Worm (Caenorhabditis elegans) whole organism, L1 larva: ENCODE data around the gene R04F11.2.
A peak's percentile ranks its signal among the peaks of the same experiment; 100 is the strongest.

ENCODE experiments used
- F16B12.6 ChIP-seq: fragments of 150-350 bp; optimal IDR thresholded peaks from 2 replicates; lab custom pipeline; 2014; ENCODE audit warnings: missing biosample characterization, missing genetic modification characterization
- Y116A8C.19 ChIP-seq: sonication (generic microtip); optimal IDR thresholded peaks from 2 replicates; lab custom pipeline; 2016; ENCODE audit warnings: missing compliant biosample characterization, missing genetic modification characterization, borderline replicate concordance
- aha-1 ChIP-seq: fragments of 150-350 bp; optimal IDR thresholded peaks from 2 replicates; lab custom pipeline; 2014; ENCODE audit warnings: missing biosample characterization, missing genetic modification characterization
- alr-1 ChIP-seq: fragments of 200-800 bp; sonication (Bioruptor generic); optimal IDR thresholded peaks from 2 replicates; lab custom pipeline; 2018; ENCODE audit warnings: borderline replicate concordance, mild to moderate bottlenecking, missing genetic modification characterization, missing compliant biosample characterization
- ama-1 ChIP-seq: fragments of 150-350 bp; optimal IDR thresholded peaks from 2 replicates; lab custom pipeline; 2014
- blmp-1 ChIP-seq: fragments of 150-350 bp; optimal IDR thresholded peaks from 2 replicates; lab custom pipeline; 2014; ENCODE audit warnings: missing biosample characterization, missing genetic modification characterization
- ceh-8 ChIP-seq: fragments of 200-800 bp; sonication (Bioruptor generic); optimal IDR thresholded peaks from 2 replicates; lab custom pipeline; 2018; ENCODE audit warnings: mild to moderate bottlenecking, missing genetic modification characterization, moderate library complexity, missing compliant biosample characterization
- ceh-88 ChIP-seq: fragments of 200-800 bp; sonication (Bioruptor generic); IDR thresholded peaks from 2 replicates; pipeline ENCODE4 v1.3.6; 2022; ENCODE audit warnings: missing genetic modification characterization, missing compliant biosample characterization
- ces-1 ChIP-seq: fragments of 150-350 bp; optimal IDR thresholded peaks from 2 replicates; lab custom pipeline; 2014; ENCODE audit warnings: missing biosample characterization, missing genetic modification reagents, missing genetic modification characterization
- dpl-1 ChIP-seq, 3 experiments: fragments of 150-350 bp in 2 of 3; sonication (generic microtip) in 1 of 3; optimal IDR thresholded peaks; 2 replicates each; lab custom pipeline; 2014 to 2017; ENCODE audit warnings: missing biosample characterization in 3 of 3, missing genetic modification characterization in 3 of 3, missing genetic modification reagents in 3 of 3
- efl-1 ChIP-seq, 4 experiments: fragments of 150-350 bp; optimal IDR thresholded peaks in 3 of 4; peaks in 1 of 4; 1 replicate in 1 of 4; 2 replicates in 3 of 4; lab custom pipeline; 2014; ENCODE audit warnings: missing biosample characterization in 2 of 4, missing genetic modification characterization in 2 of 4, missing genetic modification reagents in 2 of 4
- egl-13 ChIP-seq: sonication (generic microtip); optimal IDR thresholded peaks from 2 replicates; lab custom pipeline; 2016; ENCODE audit warnings: missing genotype, missing genetic modification reagents, missing genetic modification characterization, missing compliant biosample characterization
- egl-27 ChIP-seq, 2 experiments: fragments of 150-350 bp in 1 of 2; sonication (generic microtip); optimal IDR thresholded peaks; 3 replicates each; lab custom pipeline; 2017 to 2018; ENCODE audit warnings: missing biosample characterization in 2 of 2, missing genetic modification characterization in 2 of 2, missing genetic modification reagents in 2 of 2
- elt-2 ChIP-seq: sonication (generic microtip); optimal IDR thresholded peaks from 2 replicates; lab custom pipeline; 2016; ENCODE audit warnings: missing genetic modification characterization, mild to moderate bottlenecking, inconsistent platforms, missing compliant biosample characterization, missing genetic modification reagents
- elt-3 ChIP-seq, 6 experiments: fragments of 150-350 bp in 1 of 6; sonication (generic microtip); optimal IDR thresholded peaks; 2 replicates each; lab custom pipeline; 2017 to 2018; ENCODE audit warnings: missing biosample characterization in 6 of 6, missing genetic modification characterization in 6 of 6, inconsistent platforms in 1 of 6
- ets-5 ChIP-seq: fragments of 200-800 bp; sonication (Bioruptor generic); IDR thresholded peaks from 2 replicates; pipeline ENCODE4 v1.3.6; 2022; ENCODE audit warnings: missing genetic modification characterization, missing compliant biosample characterization
- fkh-10 ChIP-seq: sonication (generic microtip); optimal IDR thresholded peaks from 2 replicates; lab custom pipeline; 2017; ENCODE audit warnings: missing biosample characterization, missing genetic modification reagents, missing genetic modification characterization
- fkh-4 ChIP-seq: sonication (generic microtip); optimal IDR thresholded peaks from 2 replicates; lab custom pipeline; 2016; ENCODE audit warnings: missing compliant biosample characterization, missing genetic modification characterization, borderline replicate concordance
- fkh-8 ChIP-seq: sonication (generic microtip); optimal IDR thresholded peaks from 2 replicates; lab custom pipeline; 2016; ENCODE audit warnings: mild to moderate bottlenecking, missing genetic modification characterization, missing compliant biosample characterization
- hpl-2 ChIP-seq: fragments of 150-350 bp; optimal IDR thresholded peaks from 2 replicates; lab custom pipeline; 2014; ENCODE audit warnings: missing biosample characterization, missing genetic modification reagents, missing genetic modification characterization
- irx-1 ChIP-seq: sonication (generic microtip); optimal IDR thresholded peaks from 2 replicates; lab custom pipeline; 2016; ENCODE audit warnings: missing genetic modification characterization, missing compliant biosample characterization
- lin-15B ChIP-seq: fragments of 150-350 bp; sonication (generic microtip); optimal IDR thresholded peaks from 3 replicates; lab custom pipeline; 2014; ENCODE audit warnings: missing biosample characterization, missing genetic modification characterization
- lin-35 ChIP-seq, 2 experiments: fragments of 150-350 bp; optimal IDR thresholded peaks; 2 replicates each; lab custom pipeline; 2014; ENCODE audit warnings: missing biosample characterization in 2 of 2, missing genetic modification characterization in 2 of 2, missing genetic modification reagents in 2 of 2
- lir-3 ChIP-seq: sonication (generic microtip); optimal IDR thresholded peaks from 2 replicates; lab custom pipeline; 2016; ENCODE audit warnings: mild to moderate bottlenecking, missing genetic modification characterization, moderate library complexity, missing compliant biosample characterization; ENCODE audit not compliant: poor library complexity
- lsy-2 ChIP-seq, 2 experiments: fragments of 150-350 bp; optimal IDR thresholded peaks; 2 replicates each; lab custom pipeline; 2014; ENCODE audit warnings: missing biosample characterization in 2 of 2, missing genetic modification characterization in 2 of 2
- mdl-1 ChIP-seq, 2 experiments: fragments of 150-350 bp; optimal IDR thresholded peaks; 2 replicates each; lab custom pipeline; 2014 to 2017; ENCODE audit warnings: missing biosample characterization in 2 of 2, missing genetic modification characterization in 2 of 2, inconsistent platforms in 1 of 2
- mef-2 ChIP-seq: fragments of 150-350 bp; optimal IDR thresholded peaks from 2 replicates; lab custom pipeline; 2014; ENCODE audit warnings: missing biosample characterization, missing genetic modification characterization
- mep-1 ChIP-seq: fragments of 150-350 bp; optimal IDR thresholded peaks from 2 replicates; lab custom pipeline; 2014; ENCODE audit warnings: missing biosample characterization, missing genetic modification characterization
- nhr-11 ChIP-seq: fragments of 150-350 bp; optimal IDR thresholded peaks from 2 replicates; lab custom pipeline; 2014; ENCODE audit warnings: missing biosample characterization, missing genetic modification characterization
- nhr-19 ChIP-seq: fragments of 200-800 bp; sonication (Bioruptor generic); conservative IDR thresholded peaks from 2 replicates; pipeline ENCODE4 v1.3.6; 2022; ENCODE audit warnings: missing genetic modification characterization, missing compliant biosample characterization
- nhr-20 ChIP-seq: sonication (generic microtip); optimal IDR thresholded peaks from 2 replicates; lab custom pipeline; 2016; ENCODE audit warnings: mild to moderate bottlenecking, missing genetic modification characterization, missing compliant biosample characterization
- nhr-237 ChIP-seq: fragments of 150-350 bp; optimal IDR thresholded peaks from 2 replicates; lab custom pipeline; 2014; ENCODE audit warnings: missing biosample characterization, missing genetic modification characterization
- nhr-28 ChIP-seq: fragments of 150-350 bp; optimal IDR thresholded peaks from 2 replicates; lab custom pipeline; 2014; ENCODE audit warnings: missing biosample characterization, missing genetic modification characterization
- nhr-47 ChIP-seq: sonication (generic microtip); optimal IDR thresholded peaks from 2 replicates; lab custom pipeline; 2016; ENCODE audit warnings: mild to moderate bottlenecking, missing genetic modification characterization, moderate library complexity, missing compliant biosample characterization
- nhr-71 ChIP-seq: sonication (generic microtip); optimal IDR thresholded peaks from 2 replicates; lab custom pipeline; 2016; ENCODE audit warnings: mild to moderate bottlenecking, missing genetic modification characterization, moderate library complexity, missing compliant biosample characterization
- nhr-85 ChIP-seq: sonication (generic microtip); peaks from one replicate; lab custom pipeline; 2016; ENCODE audit warnings: missing genetic modification characterization, inconsistent platforms, missing compliant biosample characterization
- nhr-90 ChIP-seq: sonication (generic microtip); optimal IDR thresholded peaks from 2 replicates; lab custom pipeline; 2016; ENCODE audit warnings: mild to moderate bottlenecking, missing genetic modification characterization, missing compliant biosample characterization; ENCODE audit not compliant: poor library complexity
- pax-3 ChIP-seq: fragments of 200-800 bp; sonication (Bioruptor generic); optimal IDR thresholded peaks from 2 replicates; lab custom pipeline; 2018; ENCODE audit warnings: mild to moderate bottlenecking, missing genetic modification characterization, moderate library complexity, missing compliant biosample characterization
- pqm-1 ChIP-seq: sonication (generic microtip); optimal IDR thresholded peaks from 3 replicates; lab custom pipeline; 2017; ENCODE audit warnings: missing biosample characterization, missing genetic modification characterization
- snu-23 ChIP-seq: sonication (generic microtip); optimal IDR thresholded peaks from 2 replicates; lab custom pipeline; 2016; ENCODE audit warnings: missing genetic modification characterization, missing compliant biosample characterization
- sox-4 ChIP-seq: sonication (generic microtip); optimal IDR thresholded peaks from 2 replicates; lab custom pipeline; 2016; ENCODE audit warnings: missing genetic modification characterization, missing compliant biosample characterization
- tbx-2 ChIP-seq: sonication (generic microtip); optimal IDR thresholded peaks from 2 replicates; lab custom pipeline; 2016; ENCODE audit warnings: missing genetic modification characterization, missing compliant biosample characterization
- tlp-1 ChIP-seq: fragments of 150-350 bp; optimal IDR thresholded peaks from 2 replicates; lab custom pipeline; 2014; ENCODE audit warnings: missing biosample characterization, missing genetic modification characterization
- unc-130 ChIP-seq: fragments of 150-350 bp; optimal IDR thresholded peaks from 2 replicates; lab custom pipeline; 2017; ENCODE audit warnings: missing biosample characterization, missing genetic modification characterization, inconsistent platforms
- unc-30 ChIP-seq: sonication (generic microtip); optimal IDR thresholded peaks from 2 replicates; lab custom pipeline; 2017; ENCODE audit warnings: missing biosample characterization, missing genetic modification characterization
- unc-98 ChIP-seq: fragments of 200-800 bp; sonication (Bioruptor generic); IDR thresholded peaks from 2 replicates; pipeline ENCODE4 v1.3.6; 2022; ENCODE audit warnings: missing genetic modification characterization, missing compliant biosample characterization
- vab-15 ChIP-seq: sonication (generic microtip); optimal IDR thresholded peaks from 2 replicates; lab custom pipeline; 2017; ENCODE audit warnings: missing genotype, mild to moderate bottlenecking, missing genetic modification characterization, missing compliant biosample characterization
- zag-1 ChIP-seq: fragments of 150-350 bp; optimal IDR thresholded peaks from 2 replicates; lab custom pipeline; 2014; ENCODE audit warnings: missing biosample characterization, missing genetic modification characterization
- ztf-11 ChIP-seq, 2 experiments: sonication (generic microtip); optimal IDR thresholded peaks; 2 replicates each; lab custom pipeline; 2016 to 2017; ENCODE audit warnings: missing genetic modification characterization in 2 of 2, missing biosample characterization in 1 of 2, missing compliant biosample characterization in 1 of 2

Gene R04F11.2

ce11 chrV:12300166-12300565 lies 18.0 kb upstream of the R04F11.2 start (continued):
- no peak for TF ChIP-seq nhr-11
- no peak for TF ChIP-seq mef-2 (tag; lab: Kevin White, UChicago)
- TF ChIP-seq, all 84 proteins: peak for 33

ce11 chrV:12300780-12301460 lies 17.3 kb upstream of the R04F11.2 start:
- peak; percentile 50 for TF ChIP-seq tbx-2 (tag; lab: Kevin White, UChicago)
- no peak for TF ChIP-seq unc-98 (GFP tag; lab: Robert Waterston, UW)
- peak; percentile 92 for TF ChIP-seq vab-15 (tag; lab: Kevin White, UChicago)
- no peak for TF ChIP-seq alr-1
- TF ChIP-seq pax-3 (tag; lab: Kevin White, UChicago), result peak; percentile 11
- no peak for TF ChIP-seq ceh-88
- TF ChIP-seq ceh-8 (GFP tag; lab: Kevin White, UChicago), result no peak
- TF ChIP-seq sox-4 (tag; lab: Kevin White, UChicago), result no peak
- peak in 1 of 2 experiments; percentile 36 for TF ChIP-seq mdl-1 (tag; optimal IDR thresholded peaks at IDR 0.05; lab: Kevin White, UChicago)
- peak; percentile 34 for TF ChIP-seq lir-3
- TF ChIP-seq nhr-237 (tag; lab: Kevin White, UChicago), result no peak
- TF ChIP-seq lin-35 (GFP tag; optimal IDR thresholded peaks at IDR 0.05; lab: Kevin White, UChicago), result peak in 1 of 2 experiments; percentile 60
- TF ChIP-seq ets-5 (GFP tag; lab: Robert Waterston, UW), result no peak
- TF ChIP-seq nhr-19 (GFP tag; lab: Robert Waterston, UW), result peak; percentile 22; the same call in 1 of the 2 replicates
- no peak for TF ChIP-seq lin-15B
- TF ChIP-seq hpl-2 (GFP tag; lab: Kevin White, UChicago), result no peak
- TF ChIP-seq blmp-1 (tag; lab: Kevin White, UChicago), result peak; percentile 24
- TF ChIP-seq snu-23 (GFP tag; lab: Kevin White, UChicago), result peak; percentile 60
- no peak for TF ChIP-seq egl-13
- TF ChIP-seq lsy-2 (tag; optimal IDR thresholded peaks at IDR 0.05; lab: Kevin White, UChicago), result peak; percentile 24 to 53
- no peak for TF ChIP-seq fkh-4 (tag; lab: Kevin White, UChicago)
- TF ChIP-seq ztf-11 (tag; optimal IDR thresholded peaks at IDR 0.05; lab: Kevin White, UChicago), result no peak
- peak; percentile 62 for TF ChIP-seq unc-130 (tag; lab: Kevin White, UChicago)
- TF ChIP-seq ces-1 (GFP tag; lab: Kevin White, UChicago), result no peak
- TF ChIP-seq efl-1 (optimal IDR thresholded peaks at IDR 0.05; lab: Kevin White, UChicago), result no peak
- peak in 1 of 2 experiments; percentile 89 for TF ChIP-seq efl-1 (GFP tag; optimal IDR thresholded peaks at IDR 0.05 in 1 of 2; lab: Kevin White, UChicago)
- no peak for TF ChIP-seq aha-1 (tag; lab: Kevin White, UChicago)
- no peak for TF ChIP-seq fkh-10 (GFP tag; lab: Kevin White, UChicago)
- TF ChIP-seq zag-1 (tag; lab: Kevin White, UChicago), result no peak
- peak in 1 of 3 experiments; percentile 31 for TF ChIP-seq dpl-1 (GFP tag; optimal IDR thresholded peaks at IDR 0.05; lab: Kevin White, UChicago)
- no peak for TF ChIP-seq tlp-1 (tag; lab: Kevin White, UChicago)
- TF ChIP-seq unc-30 (tag; lab: Kevin White, UChicago), result no peak
- TF ChIP-seq nhr-47 (tag; lab: Kevin White, UChicago), result no peak
- peak; percentile 43 for TF ChIP-seq mep-1 (tag; lab: Kevin White, UChicago)
- no peak for TF ChIP-seq nhr-28 (tag; lab: Kevin White, UChicago)
- TF ChIP-seq elt-2 (tag; lab: Kevin White, UChicago), result peak; percentile 62
- peak; percentile 61 for TF ChIP-seq nhr-71 (tag; lab: Kevin White, UChicago)
- TF ChIP-seq F16B12.6 (tag; lab: Kevin White, UChicago), result no peak
- peak; percentile 95 for TF ChIP-seq nhr-85 (tag; lab: Kevin White, UChicago)
- no peak for TF ChIP-seq ama-1
- TF ChIP-seq elt-3 (tag; optimal IDR thresholded peaks at IDR 0.05; lab: Kevin White, UChicago), result peak in 2 of 6 experiments; percentile 19 to 37
- TF ChIP-seq fkh-8 (tag; lab: Kevin White, UChicago), result no peak
- TF ChIP-seq egl-27 (tag; optimal IDR thresholded peaks at IDR 0.05; lab: Kevin White, UChicago), result no peak
- no peak for TF ChIP-seq Y116A8C.19 (tag; lab: Kevin White, UChicago)
- TF ChIP-seq irx-1 (tag; lab: Kevin White, UChicago), result peak; percentile 77
- peak; percentile 57 for TF ChIP-seq nhr-90 (tag; lab: Kevin White, UChicago)
- peak; percentile 52 for TF ChIP-seq nhr-20 (tag; lab: Kevin White, UChicago)
- TF ChIP-seq pqm-1, result no peak
